Worm (Caenorhabditis elegans) whole organism, early embryonic: ENCODE data around the gene srh-88.
"Not testable (repeated sequence)": the region's sequence is repeated elsewhere in the genome, so short reads cannot be mapped to it uniquely, and the experiment has no call there.

Experiments used
- B0310.2 ChIP-seq: sonication (generic microtip); optimal IDR thresholded peaks from 2 replicates; lab custom pipeline; 2016; ENCODE audit warnings: mild to moderate bottlenecking, missing genetic modification characterization, missing compliant biosample characterization
- F13C5.2 ChIP-seq: sonication (generic microtip); optimal IDR thresholded peaks from 2 replicates; lab custom pipeline; 2017; ENCODE audit warnings: mild to moderate bottlenecking, missing genetic modification characterization, inconsistent platforms, missing compliant biosample characterization
- aly-1 ChIP-seq: sonication (generic microtip); optimal IDR thresholded peaks from 2 replicates; lab custom pipeline; 2016; ENCODE audit warnings: missing genetic modification characterization, missing compliant biosample characterization
- ama-1 ChIP-seq: fragments of 150-350 bp; optimal IDR thresholded peaks from 2 replicates; lab custom pipeline; 2014
- ceh-13 ChIP-seq: fragments of 200-800 bp; sonication (Bioruptor generic); optimal IDR thresholded peaks from 2 replicates; lab custom pipeline; 2018; ENCODE audit warnings: mild to moderate bottlenecking, missing genetic modification characterization, missing compliant biosample characterization
- ceh-36 ChIP-seq: sonication (generic microtip); optimal IDR thresholded peaks from 2 replicates; lab custom pipeline; 2016; ENCODE audit warnings: missing genetic modification characterization, inconsistent platforms, missing compliant biosample characterization
- ets-7 ChIP-seq: sonication (generic microtip); optimal IDR thresholded peaks from 2 replicates; lab custom pipeline; 2016; ENCODE audit warnings: missing genotype, missing genetic modification characterization, missing compliant biosample characterization
- flt-1 ChIP-seq: fragments of 200-800 bp; sonication (Bioruptor generic); IDR thresholded peaks from 2 replicates; pipeline ENCODE4 v1.3.6; 2022; ENCODE audit warnings: missing genetic modification characterization, missing compliant biosample characterization
- hmbx-1 ChIP-seq: sonication (generic microtip); optimal IDR thresholded peaks from 2 replicates; lab custom pipeline; 2016; ENCODE audit warnings: mild to moderate bottlenecking, missing genetic modification characterization, missing compliant biosample characterization
- hmg-4 ChIP-seq: fragments of 200-800 bp; sonication (Bioruptor generic); optimal IDR thresholded peaks from 2 replicates; lab custom pipeline; 2018; ENCODE audit warnings: mild to moderate bottlenecking, missing genetic modification characterization, missing compliant biosample characterization
- hnd-1 ChIP-seq: sonication (generic microtip); optimal IDR thresholded peaks from 2 replicates; lab custom pipeline; 2016; ENCODE audit warnings: missing genetic modification characterization, missing compliant biosample characterization
- pes-1 ChIP-seq: fragments of 200-800 bp; sonication (Bioruptor generic); IDR thresholded peaks from 2 replicates; pipeline ENCODE4 v1.3.6; 2022; ENCODE audit warnings: missing genetic modification reagents, missing genetic modification characterization, missing compliant biosample characterization
- scrt-1 ChIP-seq: fragments of 200-800 bp; sonication (Bioruptor generic); IDR thresholded peaks from 2 replicates; pipeline ENCODE4 v1.3.6; 2022; ENCODE audit warnings: missing genetic modification characterization, missing compliant biosample characterization
- sea-1 ChIP-seq: fragments of 200-800 bp; sonication (Bioruptor generic); conservative IDR thresholded peaks from 2 replicates; pipeline ENCODE4 v1.3.6; 2022; ENCODE audit warnings: missing genetic modification characterization, missing compliant biosample characterization
- tbx-11 ChIP-seq: fragments of 200-800 bp; sonication (Bioruptor generic); IDR thresholded peaks from 2 replicates; pipeline ENCODE4 v1.3.6; 2022; ENCODE audit warnings: missing genetic modification characterization, missing compliant biosample characterization
- tbx-37 ChIP-seq: fragments of 200-800 bp; sonication (Bioruptor generic); conservative IDR thresholded peaks from 2 replicates; pipeline ENCODE4 v1.3.6; 2022; ENCODE audit warnings: missing genetic modification reagents, missing genetic modification characterization, missing compliant biosample characterization
- tra-4 ChIP-seq: sonication (generic microtip); optimal IDR thresholded peaks from 2 replicates; lab custom pipeline; 2017; ENCODE audit warnings: missing genetic modification characterization, missing compliant biosample characterization

Gene srh-88

DNA sequence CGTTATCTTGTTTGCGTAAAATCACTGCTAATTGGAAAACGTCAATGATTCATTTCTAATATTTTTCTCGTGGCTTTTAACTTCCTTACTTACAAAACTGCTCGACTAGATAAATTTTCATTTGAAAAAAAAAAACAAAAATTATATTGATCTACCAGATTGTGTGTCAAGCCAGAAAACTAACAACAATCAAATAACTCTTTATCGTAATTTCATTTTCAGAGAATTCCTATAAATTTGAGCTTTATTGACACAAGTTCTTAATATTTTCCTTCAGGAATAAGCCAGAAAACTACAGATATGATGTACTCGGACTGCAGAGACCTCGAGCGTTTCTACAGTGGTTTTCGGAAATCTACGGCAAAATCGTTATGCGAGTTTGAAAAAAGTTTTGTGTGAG is 11.6 kb upstream of the srh-88 start, which contains the start of gene srw-124:
srw-124 (plus strand) TSS at position 301 of the 400 bp plus-strand sequence.
- TF ChIP-seq ets-7 (no peak), ceh-13 (GFP tag; lab: Kevin White, UChicago) (no peak), hmg-4 (no peak), B0310.2 (tag; lab: Kevin White, UChicago) (no peak), tbx-11 (GFP tag; lab: Robert Waterston, UW) (no peak), sea-1 (GFP tag; lab: Robert Waterston, UW) (no peak), pes-1 (no peak), ama-1 (no peak), tra-4 (tag; lab: Kevin White, UChicago) (no peak), scrt-1 (GFP tag; lab: Robert Waterston, UW) (no peak), tbx-37 (GFP tag; lab: Robert Waterston, UW) (no peak), ceh-36 (tag; lab: Kevin White, UChicago) (no peak), F13C5.2 (tag; lab: Kevin White, UChicago) (no peak), hmbx-1 (tag; lab: Kevin White, UChicago) (no peak), hnd-1 (tag; lab: Kevin White, UChicago) (no peak), aly-1 (no peak), flt-1 (GFP tag; lab: Robert Waterston, UW) (no peak)

DNA sequence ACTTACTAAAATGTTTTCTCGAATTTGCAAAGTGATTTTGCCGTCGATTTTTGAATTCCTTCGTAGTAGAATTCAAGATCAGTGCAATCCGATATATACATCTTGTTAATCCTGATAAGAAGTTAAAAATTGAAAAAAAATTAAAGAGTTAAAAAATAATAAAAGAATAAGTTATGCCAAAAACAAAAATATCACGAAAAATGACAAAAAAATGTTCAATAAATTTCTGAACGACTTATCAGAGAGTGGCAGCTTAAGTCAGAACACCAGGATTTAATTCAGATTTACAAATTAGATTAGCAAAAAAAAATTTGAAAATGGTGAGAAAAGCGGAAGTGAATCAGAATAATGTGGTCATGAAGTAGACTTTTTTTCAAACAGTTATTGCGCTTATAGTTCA is 10.6 kb upstream of the srh-88 start, which contains the start of gene srw-123:
srw-123 (minus strand) TSS at position 101 of the 400 bp plus-strand sequence.
- not testable (repeated sequence) for TF ChIP-seq pes-1; hmbx-1 (tag; lab: Kevin White, UChicago); F13C5.2 (tag; lab: Kevin White, UChicago)

DNA sequence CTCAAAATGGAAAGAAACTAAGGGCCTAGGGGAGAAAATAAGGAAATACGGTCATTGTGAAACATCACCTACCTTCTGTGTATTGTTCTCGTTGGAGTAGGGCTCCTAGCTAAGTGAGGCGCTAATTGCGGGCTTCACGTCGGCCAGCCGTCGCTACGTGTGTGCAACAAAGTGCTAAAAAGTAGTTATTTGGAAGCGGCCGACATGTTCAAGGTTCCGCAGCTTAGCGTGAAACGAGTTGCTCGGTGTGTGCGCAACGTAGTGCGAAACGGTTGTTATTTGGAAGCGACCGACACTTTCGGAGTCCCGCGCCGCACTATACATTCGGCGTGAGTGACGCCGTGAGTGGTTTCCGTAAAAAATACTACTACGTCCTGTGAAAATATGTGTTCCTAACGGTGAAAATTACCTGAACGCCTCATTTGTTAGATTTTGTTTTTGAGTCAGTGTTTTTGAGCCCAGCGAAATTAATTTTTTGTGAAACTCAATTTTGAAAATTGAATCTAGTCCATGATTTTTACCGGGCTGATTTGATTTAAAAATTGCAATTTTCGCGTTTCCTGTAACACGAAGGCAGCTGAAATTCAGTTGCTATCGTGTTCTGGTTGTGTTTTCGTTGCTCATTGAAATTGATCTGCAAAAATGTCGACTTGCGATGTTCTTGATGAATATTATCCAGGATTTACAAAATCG is 6.8 kb upstream of the srh-88 start, which contains the start of gene srw-129:
srw-129 (plus strand) TSS at position 643 of the 693 bp plus-strand sequence.
- TF ChIP-seq flt-1 (GFP tag; lab: Robert Waterston, UW) (no peak), ama-1 (no peak), aly-1 (no peak), scrt-1 (GFP tag; lab: Robert Waterston, UW) (no peak), sea-1 (GFP tag; lab: Robert Waterston, UW) (no peak), hmbx-1 (tag; lab: Kevin White, UChicago) (no peak), tbx-37 (GFP tag; lab: Robert Waterston, UW) (no peak), B0310.2 (tag; lab: Kevin White, UChicago) (no peak), ceh-13 (GFP tag; lab: Kevin White, UChicago) (no peak), ceh-36 (tag; lab: Kevin White, UChicago) (no peak), tbx-11 (GFP tag; lab: Robert Waterston, UW) (no peak), tra-4 (tag; lab: Kevin White, UChicago) (no peak), hmg-4 (no peak), hnd-1 (tag; lab: Kevin White, UChicago) (no peak), ets-7 (no peak), F13C5.2 (tag; lab: Kevin White, UChicago) (no peak), pes-1 (no peak)

DNA sequence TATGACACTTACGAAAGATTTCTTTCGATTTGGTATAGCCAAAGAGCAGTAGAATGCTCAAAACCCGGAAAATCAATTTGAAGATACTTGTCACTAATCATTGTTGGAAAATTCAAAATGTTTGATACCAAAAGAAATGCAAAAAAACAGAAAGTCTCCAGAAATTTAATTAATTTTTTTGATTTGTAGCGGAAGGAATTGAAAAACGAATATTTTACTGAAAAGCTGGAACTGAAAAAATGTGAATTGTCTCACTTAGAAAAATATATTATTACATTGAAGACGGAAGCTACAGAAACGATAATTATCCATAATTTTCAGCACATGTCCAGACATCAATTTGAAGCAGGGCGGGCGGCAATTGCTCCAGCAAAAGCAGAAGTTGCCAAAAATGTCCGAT is 1.7 kb downstream of the srh-88 start, which contains the start of gene srw-138:
srw-138 (minus strand) TSS at position 101 of the 400 bp plus-strand sequence.
- TF ChIP-seq hnd-1 (tag; lab: Kevin White, UChicago) (no peak), ama-1 (no peak), hmbx-1 (tag; lab: Kevin White, UChicago) (no peak), ets-7 (no peak)

DNA sequence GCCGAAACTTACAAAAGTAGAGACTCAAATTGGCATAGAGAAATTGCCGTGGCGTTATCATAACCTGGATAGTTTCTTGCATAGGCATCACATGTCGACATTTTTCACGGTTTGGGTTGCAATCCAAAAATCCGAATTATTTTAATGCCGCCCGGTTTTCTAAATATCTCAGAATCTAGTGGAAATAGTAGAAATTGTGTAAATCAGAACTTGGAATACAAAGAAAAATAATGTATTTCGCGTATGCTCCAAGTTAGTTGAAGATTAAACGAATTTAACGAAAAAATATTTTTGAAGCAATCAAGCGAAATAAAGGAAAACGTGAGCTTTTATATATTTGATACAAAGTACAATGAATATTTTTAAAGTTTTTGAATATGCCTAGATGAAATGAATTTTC is 3.8 kb downstream of the srh-88 start, which contains the start of gene srw-144:
srw-144 (minus strand) TSS at position 101 of the 400 bp plus-strand sequence.
- no peak for TF ChIP-seq F13C5.2 (tag; lab: Kevin White, UChicago)

DNA sequence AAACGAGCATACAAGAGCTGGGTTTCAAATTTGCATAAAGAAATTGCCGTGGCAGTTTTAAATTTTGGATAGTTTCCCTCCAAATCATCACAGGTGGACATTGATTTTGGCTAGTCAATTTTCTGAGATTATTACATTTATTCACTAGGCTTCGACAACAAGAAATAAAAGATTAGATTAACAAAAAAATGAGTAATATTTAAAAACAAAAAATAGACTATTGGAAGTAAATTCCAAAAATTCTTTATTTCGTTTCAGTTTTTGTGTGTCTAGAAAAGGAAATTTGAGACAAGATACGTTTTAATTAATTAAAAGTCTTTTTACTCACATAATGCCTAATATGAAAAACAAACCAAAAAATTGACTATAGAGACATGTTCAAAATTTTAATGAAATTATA is 6.5 kb downstream of the srh-88 start, which contains the start of gene srw-142:
srw-142 (minus strand) TSS at position 101 of the 400 bp plus-strand sequence.
- TF ChIP-seq hmbx-1 (tag; lab: Kevin White, UChicago) (no peak), F13C5.2 (tag; lab: Kevin White, UChicago) (no peak), sea-1 (GFP tag; lab: Robert Waterston, UW) (no peak), B0310.2 (tag; lab: Kevin White, UChicago) (no peak), hnd-1 (tag; lab: Kevin White, UChicago) (no peak), ceh-13 (GFP tag; lab: Kevin White, UChicago) (no peak), tra-4 (tag; lab: Kevin White, UChicago) (no peak), hmg-4 (no peak), tbx-11 (GFP tag; lab: Robert Waterston, UW) (no peak), scrt-1 (GFP tag; lab: Robert Waterston, UW) (no peak), pes-1 (no peak), aly-1 (no peak), tbx-37 (GFP tag; lab: Robert Waterston, UW) (no peak), flt-1 (GFP tag; lab: Robert Waterston, UW) (no peak), ceh-36 (tag; lab: Kevin White, UChicago) (no peak), ets-7 (no peak), ama-1 (no peak)

DNA sequence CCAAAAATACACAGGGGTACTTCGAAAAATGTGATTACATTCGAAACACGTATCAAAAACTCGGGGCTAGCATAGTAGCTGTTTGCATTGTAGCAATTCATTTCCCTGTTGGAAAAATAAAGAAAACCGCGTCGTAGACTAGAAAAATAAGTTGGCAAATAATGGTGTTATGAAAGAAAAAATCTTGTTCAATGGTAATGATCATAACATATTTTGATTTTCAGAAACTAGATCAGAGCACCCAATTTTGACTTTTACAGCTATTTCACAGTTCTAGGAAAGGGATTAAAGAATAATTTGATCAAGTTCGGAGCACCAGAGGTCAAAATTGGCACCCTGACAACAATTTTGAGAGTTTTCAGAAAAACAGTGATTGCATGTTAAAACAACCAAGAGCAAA is 9.3 kb downstream of the srh-88 start, which contains the start of gene srh-248:
srh-248 (minus strand) TSS at position 101 of the 400 bp plus-strand sequence.
- not testable (repeated sequence) for TF ChIP-seq tbx-37 (GFP tag; lab: Robert Waterston, UW); pes-1; hmg-4

DNA sequence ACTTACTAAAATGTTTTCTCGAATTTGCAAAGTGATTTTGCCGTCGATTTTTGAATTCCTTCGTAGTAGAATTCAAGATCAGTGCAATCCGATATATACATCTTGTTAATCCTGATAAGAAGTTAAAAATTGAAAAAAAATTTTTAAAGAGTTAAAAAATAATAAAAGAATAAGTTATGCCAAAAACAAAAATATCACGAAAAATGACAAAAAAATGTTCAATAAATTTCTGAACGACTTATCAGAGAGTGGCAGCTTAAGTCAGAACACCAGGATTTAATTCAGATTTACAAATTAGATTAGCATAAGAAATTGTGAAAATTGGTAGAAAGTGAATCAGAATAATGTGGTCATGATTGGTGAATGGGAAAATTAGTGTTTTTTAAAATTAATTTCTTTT is 12.6 kb downstream of the srh-88 start, which contains the start of gene srw-122:
srw-122 (minus strand) TSS at position 101 of the 400 bp plus-strand sequence.
- not testable (repeated sequence) for TF ChIP-seq ama-1, hmg-4, pes-1
